Worm (Caenorhabditis elegans) whole organism, L1 larva: Measurements from ENCODE around the gene ins-8.

ENCODE experiments used
- C04F5.9 ChIP-seq: sonication (generic microtip); optimal IDR thresholded peaks from 2 replicates; lab custom pipeline; 2016; ENCODE audit warnings: missing genetic modification characterization, missing compliant biosample characterization
- C16A3.4 ChIP-seq: fragments of 150-350 bp; optimal IDR thresholded peaks from 2 replicates; lab custom pipeline; 2014; ENCODE audit warnings: missing biosample characterization, missing genetic modification characterization
- F16B12.6 ChIP-seq: fragments of 150-350 bp; optimal IDR thresholded peaks from 2 replicates; lab custom pipeline; 2014; ENCODE audit warnings: missing biosample characterization, missing genetic modification characterization
- Y116A8C.19 ChIP-seq: sonication (generic microtip); optimal IDR thresholded peaks from 2 replicates; lab custom pipeline; 2016; ENCODE audit warnings: missing compliant biosample characterization, missing genetic modification characterization, borderline replicate concordance
- aha-1 ChIP-seq: fragments of 150-350 bp; optimal IDR thresholded peaks from 2 replicates; lab custom pipeline; 2014; ENCODE audit warnings: missing biosample characterization, missing genetic modification characterization
- alr-1 ChIP-seq: fragments of 200-800 bp; sonication (Bioruptor generic); optimal IDR thresholded peaks from 2 replicates; lab custom pipeline; 2018; ENCODE audit warnings: borderline replicate concordance, mild to moderate bottlenecking, missing genetic modification characterization, missing compliant biosample characterization
- ama-1 ChIP-seq: fragments of 150-350 bp; optimal IDR thresholded peaks from 2 replicates; lab custom pipeline; 2014
- ceh-82 ChIP-seq, 3 experiments: fragments of 150-350 bp in 1 of 3; sonication (generic microtip) in 2 of 3; optimal IDR thresholded peaks; 2 replicates each; lab custom pipeline; 2014 to 2017; ENCODE audit warnings: missing biosample characterization in 3 of 3, missing genetic modification characterization in 3 of 3
- ceh-88 ChIP-seq: fragments of 200-800 bp; sonication (Bioruptor generic); IDR thresholded peaks from 2 replicates; pipeline ENCODE4 v1.3.6; 2022; ENCODE audit warnings: missing genetic modification characterization, missing compliant biosample characterization
- ceh-90 ChIP-seq: sonication (generic microtip); optimal IDR thresholded peaks from 2 replicates; lab custom pipeline; 2016; ENCODE audit warnings: missing genetic modification characterization, missing compliant biosample characterization
- ces-1 ChIP-seq: fragments of 150-350 bp; optimal IDR thresholded peaks from 2 replicates; lab custom pipeline; 2014; ENCODE audit warnings: missing biosample characterization, missing genetic modification reagents, missing genetic modification characterization
- dsc-1 ChIP-seq: sonication (generic microtip); optimal IDR thresholded peaks from 2 replicates; lab custom pipeline; 2016; ENCODE audit warnings: mild to moderate bottlenecking, missing genetic modification characterization, missing compliant biosample characterization
- efl-1 ChIP-seq, 4 experiments: fragments of 150-350 bp; optimal IDR thresholded peaks in 3 of 4; peaks in 1 of 4; 1 replicate in 1 of 4; 2 replicates in 3 of 4; lab custom pipeline; 2014; ENCODE audit warnings: missing biosample characterization in 2 of 4, missing genetic modification characterization in 2 of 4, missing genetic modification reagents in 2 of 4
- ets-5 ChIP-seq: fragments of 200-800 bp; sonication (Bioruptor generic); IDR thresholded peaks from 2 replicates; pipeline ENCODE4 v1.3.6; 2022; ENCODE audit warnings: missing genetic modification characterization, missing compliant biosample characterization
- fkh-8 ChIP-seq: sonication (generic microtip); optimal IDR thresholded peaks from 2 replicates; lab custom pipeline; 2016; ENCODE audit warnings: mild to moderate bottlenecking, missing genetic modification characterization, missing compliant biosample characterization
- fos-1 ChIP-seq: fragments of 150-350 bp; optimal IDR thresholded peaks from 2 replicates; lab custom pipeline; 2014; ENCODE audit warnings: missing biosample characterization, missing genetic modification characterization
- hlh-17 ChIP-seq: fragments of 200-800 bp; sonication (Bioruptor generic); optimal IDR thresholded peaks from 2 replicates; lab custom pipeline; 2018; ENCODE audit warnings: missing genetic modification characterization, mild to moderate bottlenecking, missing compliant biosample characterization, moderate library complexity, borderline replicate concordance
- hlh-4 ChIP-seq: sonication (generic microtip); optimal IDR thresholded peaks from 2 replicates; lab custom pipeline; 2016; ENCODE audit warnings: mild to moderate bottlenecking, missing genetic modification characterization, missing compliant biosample characterization
- irx-1 ChIP-seq: sonication (generic microtip); optimal IDR thresholded peaks from 2 replicates; lab custom pipeline; 2016; ENCODE audit warnings: missing genetic modification characterization, missing compliant biosample characterization
- lin-13 ChIP-seq: fragments of 150-350 bp; optimal IDR thresholded peaks from 2 replicates; lab custom pipeline; 2014; ENCODE audit warnings: missing biosample characterization, missing genetic modification reagents, missing genetic modification characterization
- lin-14 ChIP-seq: fragments of 200-800 bp; sonication (Bioruptor generic); optimal IDR thresholded peaks from 2 replicates; lab custom pipeline; 2018; ENCODE audit warnings: mild to moderate bottlenecking, missing genetic modification characterization, moderate library complexity, missing compliant biosample characterization
- lin-15B ChIP-seq: fragments of 150-350 bp; sonication (generic microtip); optimal IDR thresholded peaks from 3 replicates; lab custom pipeline; 2014; ENCODE audit warnings: missing biosample characterization, missing genetic modification characterization
- lin-35 ChIP-seq, 2 experiments: fragments of 150-350 bp; optimal IDR thresholded peaks; 2 replicates each; lab custom pipeline; 2014; ENCODE audit warnings: missing biosample characterization in 2 of 2, missing genetic modification characterization in 2 of 2, missing genetic modification reagents in 2 of 2
- lin-39 ChIP-seq: fragments of 150-350 bp; optimal IDR thresholded peaks from 2 replicates; lab custom pipeline; 2014; ENCODE audit warnings: missing biosample characterization, missing genetic modification reagents, missing genetic modification characterization
- lsy-2 ChIP-seq, 2 experiments: fragments of 150-350 bp; optimal IDR thresholded peaks; 2 replicates each; lab custom pipeline; 2014; ENCODE audit warnings: missing biosample characterization in 2 of 2, missing genetic modification characterization in 2 of 2
- mdl-1 ChIP-seq, 2 experiments: fragments of 150-350 bp; optimal IDR thresholded peaks; 2 replicates each; lab custom pipeline; 2014 to 2017; ENCODE audit warnings: missing biosample characterization in 2 of 2, missing genetic modification characterization in 2 of 2, inconsistent platforms in 1 of 2
- mef-2 ChIP-seq: fragments of 150-350 bp; optimal IDR thresholded peaks from 2 replicates; lab custom pipeline; 2014; ENCODE audit warnings: missing biosample characterization, missing genetic modification characterization
- mep-1 ChIP-seq: fragments of 150-350 bp; optimal IDR thresholded peaks from 2 replicates; lab custom pipeline; 2014; ENCODE audit warnings: missing biosample characterization, missing genetic modification characterization
- nhr-12 ChIP-seq: sonication (generic microtip); optimal IDR thresholded peaks from 2 replicates; lab custom pipeline; 2017; ENCODE audit warnings: missing biosample characterization, missing genetic modification characterization
- nhr-19 ChIP-seq: fragments of 200-800 bp; sonication (Bioruptor generic); conservative IDR thresholded peaks from 2 replicates; pipeline ENCODE4 v1.3.6; 2022; ENCODE audit warnings: missing genetic modification characterization, missing compliant biosample characterization
- nhr-20 ChIP-seq: sonication (generic microtip); optimal IDR thresholded peaks from 2 replicates; lab custom pipeline; 2016; ENCODE audit warnings: mild to moderate bottlenecking, missing genetic modification characterization, missing compliant biosample characterization
- nhr-47 ChIP-seq: sonication (generic microtip); optimal IDR thresholded peaks from 2 replicates; lab custom pipeline; 2016; ENCODE audit warnings: mild to moderate bottlenecking, missing genetic modification characterization, moderate library complexity, missing compliant biosample characterization
- nhr-71 ChIP-seq: sonication (generic microtip); optimal IDR thresholded peaks from 2 replicates; lab custom pipeline; 2016; ENCODE audit warnings: mild to moderate bottlenecking, missing genetic modification characterization, moderate library complexity, missing compliant biosample characterization
- nhr-76 ChIP-seq: sonication (generic microtip); optimal IDR thresholded peaks from 2 replicates; lab custom pipeline; 2017; ENCODE audit warnings: missing biosample characterization, missing genetic modification characterization
- nhr-77 ChIP-seq: fragments of 150-350 bp; optimal IDR thresholded peaks from 2 replicates; lab custom pipeline; 2014; ENCODE audit warnings: missing biosample characterization, missing genetic modification characterization
- nhr-85 ChIP-seq: sonication (generic microtip); peaks from one replicate; lab custom pipeline; 2016; ENCODE audit warnings: missing genetic modification characterization, inconsistent platforms, missing compliant biosample characterization
- nhr-90 ChIP-seq: sonication (generic microtip); optimal IDR thresholded peaks from 2 replicates; lab custom pipeline; 2016; ENCODE audit warnings: mild to moderate bottlenecking, missing genetic modification characterization, missing compliant biosample characterization; ENCODE audit not compliant: poor library complexity
- pag-3 ChIP-seq: sonication (generic microtip); optimal IDR thresholded peaks from 2 replicates; lab custom pipeline; 2017; ENCODE audit warnings: missing genetic modification characterization, mild to moderate bottlenecking, missing compliant biosample characterization, antibody characterized with exemption, borderline replicate concordance; ENCODE audit not compliant: insufficient read depth
- pax-3 ChIP-seq: fragments of 200-800 bp; sonication (Bioruptor generic); optimal IDR thresholded peaks from 2 replicates; lab custom pipeline; 2018; ENCODE audit warnings: mild to moderate bottlenecking, missing genetic modification characterization, moderate library complexity, missing compliant biosample characterization
- snu-23 ChIP-seq: sonication (generic microtip); optimal IDR thresholded peaks from 2 replicates; lab custom pipeline; 2016; ENCODE audit warnings: missing genetic modification characterization, missing compliant biosample characterization
- sox-4 ChIP-seq: sonication (generic microtip); optimal IDR thresholded peaks from 2 replicates; lab custom pipeline; 2016; ENCODE audit warnings: missing genetic modification characterization, missing compliant biosample characterization
- sup-37 ChIP-seq: fragments of 200-800 bp; sonication (Bioruptor generic); optimal IDR thresholded peaks from 2 replicates; lab custom pipeline; 2018; ENCODE audit warnings: mild to moderate bottlenecking, missing genetic modification characterization, missing compliant biosample characterization
- swsn-7 ChIP-seq: sonication (generic microtip); optimal IDR thresholded peaks from 2 replicates; lab custom pipeline; 2016; ENCODE audit warnings: missing genetic modification characterization, missing compliant biosample characterization
- tlp-1 ChIP-seq: fragments of 150-350 bp; optimal IDR thresholded peaks from 2 replicates; lab custom pipeline; 2014; ENCODE audit warnings: missing biosample characterization, missing genetic modification characterization
- unc-62 ChIP-seq: fragments of 150-350 bp; optimal IDR thresholded peaks from 2 replicates; lab custom pipeline; 2014; ENCODE audit warnings: missing biosample characterization, missing genetic modification reagents, missing genetic modification characterization
- unc-86 ChIP-seq: sonication (generic microtip); optimal IDR thresholded peaks from 2 replicates; lab custom pipeline; 2016; ENCODE audit warnings: missing genetic modification characterization, missing compliant biosample characterization
- unc-98 ChIP-seq: fragments of 200-800 bp; sonication (Bioruptor generic); IDR thresholded peaks from 2 replicates; pipeline ENCODE4 v1.3.6; 2022; ENCODE audit warnings: missing genetic modification characterization, missing compliant biosample characterization
- zag-1 ChIP-seq: fragments of 150-350 bp; optimal IDR thresholded peaks from 2 replicates; lab custom pipeline; 2014; ENCODE audit warnings: missing biosample characterization, missing genetic modification characterization
- zip-4 ChIP-seq: fragments of 200-800 bp; sonication (Bioruptor generic); optimal IDR thresholded peaks from 2 replicates; lab custom pipeline; 2018; ENCODE audit warnings: mild to moderate bottlenecking, missing genetic modification characterization, moderate library complexity, missing compliant biosample characterization

Gene ins-8

ce11 chrIV:9677226-9677992, 3.3 kb downstream of the ins-8 start (continued):
- TF ChIP-seq hlh-4 = no peak
- peak; percentile 60 for TF ChIP-seq dsc-1
- no peak for TF ChIP-seq nhr-12
- TF ChIP-seq Y116A8C.19 = no peak
- TF ChIP-seq zag-1 = peak; percentile 37
- no peak for TF ChIP-seq unc-62 (GFP tag; lab: Kevin White, UChicago)
- no peak for TF ChIP-seq alr-1 (tag; lab: Kevin White, UChicago)
- no peak for TF ChIP-seq ets-5 (GFP tag; lab: Robert Waterston, UW)
- no peak for TF ChIP-seq tlp-1 (tag; lab: Kevin White, UChicago)
- peak; percentile 17 for TF ChIP-seq C16A3.4 (tag; lab: Kevin White, UChicago)
- peak; percentile 65 for TF ChIP-seq unc-86 (tag; lab: Kevin White, UChicago)
- TF ChIP-seq ceh-88 (GFP tag; lab: Robert Waterston, UW) = no peak
- no peak for TF ChIP-seq lin-15B (tag; lab: Kevin White, UChicago)
- TF ChIP-seq C04F5.9 (tag; lab: Kevin White, UChicago) = no peak
- TF ChIP-seq lin-35 (GFP tag; optimal IDR thresholded peaks at IDR 0.05; lab: Kevin White, UChicago) = peak; percentile 55 to 71
- TF ChIP-seq sox-4 (tag; lab: Kevin White, UChicago) = peak; percentile 30
- TF ChIP-seq lsy-2 (tag; optimal IDR thresholded peaks at IDR 0.05; lab: Kevin White, UChicago) = peak; percentile 74 to 84
- TF ChIP-seq mdl-1 (tag; optimal IDR thresholded peaks at IDR 0.05; lab: Kevin White, UChicago) = peak; percentile 94 to 95
- TF ChIP-seq lin-39 (tag; lab: Kevin White, UChicago) = no peak
- TF ChIP-seq nhr-76 (tag; lab: Kevin White, UChicago) = no peak
- TF ChIP-seq irx-1 (tag; lab: Kevin White, UChicago) = peak; percentile 54
- peak; percentile 28 for TF ChIP-seq lin-13
- peak; percentile 49 for TF ChIP-seq nhr-77 (tag; lab: Kevin White, UChicago)
- TF ChIP-seq F16B12.6 (tag; lab: Kevin White, UChicago) = no peak
- TF ChIP-seq unc-98 (GFP tag; lab: Robert Waterston, UW) = no peak
- peak; percentile 77 for TF ChIP-seq nhr-47
- TF ChIP-seq fkh-8 (tag; lab: Kevin White, UChicago) = peak; percentile 19
- TF ChIP-seq lin-14 (GFP tag; lab: Kevin White, UChicago) = peak; percentile 95
- no peak for TF ChIP-seq hlh-17
- TF ChIP-seq swsn-7 (tag; lab: Kevin White, UChicago) = peak; percentile 69
- TF ChIP-seq aha-1 (tag; lab: Kevin White, UChicago) = no peak
- TF ChIP-seq ama-1 = no peak
- peak; percentile 55 for TF ChIP-seq nhr-19 (GFP tag; lab: Robert Waterston, UW)
- TF ChIP-seq ceh-90 (tag; lab: Kevin White, UChicago) = no peak

ce11 chrIV:9676535-9676934, 4.2 kb downstream of the ins-8 start:
- TF ChIP-seq pax-3 (tag; lab: Kevin White, UChicago) (no peak), nhr-71 (tag; lab: Kevin White, UChicago) (peak; percentile 43), nhr-19 (GFP tag; lab: Robert Waterston, UW) (no peak), mef-2 (no peak), fkh-8 (tag; lab: Kevin White, UChicago) (no peak), C16A3.4 (tag; lab: Kevin White, UChicago) (no peak), nhr-90 (tag; lab: Kevin White, UChicago) (peak; percentile 38), zip-4 (GFP tag; lab: Kevin White, UChicago) (no peak), pag-3 (tag; lab: Kevin White, UChicago) (no peak), ceh-82 (tag; optimal IDR thresholded peaks at IDR 0.05; lab: Kevin White, UChicago) (no peak), mep-1 (tag; lab: Kevin White, UChicago) (no peak), nhr-12 (no peak), snu-23 (GFP tag; lab: Kevin White, UChicago) (peak; percentile 0), nhr-85 (tag; lab: Kevin White, UChicago) (peak; percentile 63), efl-1 (optimal IDR thresholded peaks at IDR 0.05; lab: Kevin White, UChicago) (no peak), efl-1 (GFP tag; optimal IDR thresholded peaks at IDR 0.05 in 1 of 2; lab: Kevin White, UChicago) (peak in 1 of 2 experiments; percentile 33), lin-14 (GFP tag; lab: Kevin White, UChicago) (peak; percentile 24), ceh-90 (tag; lab: Kevin White, UChicago) (no peak), lin-35 (GFP tag; optimal IDR thresholded peaks at IDR 0.05; lab: Kevin White, UChicago) (peak in 1 of 2 experiments; percentile 58), lsy-2 (tag; optimal IDR thresholded peaks at IDR 0.05; lab: Kevin White, UChicago) (no peak), hlh-17 (no peak), sup-37 (no peak), mdl-1 (tag; optimal IDR thresholded peaks at IDR 0.05; lab: Kevin White, UChicago) (peak in 1 of 2 experiments; percentile 33), nhr-20 (tag; lab: Kevin White, UChicago) (peak; percentile 63), ceh-88 (GFP tag; lab: Robert Waterston, UW) (peak; percentile 7; the same call in 1 of the 2 replicates), F16B12.6 (tag; lab: Kevin White, UChicago) (no peak), fos-1 (tag; lab: Kevin White, UChicago) (no peak), ces-1 (GFP tag; lab: Kevin White, UChicago) (no peak)
